Worm (Caenorhabditis elegans): ENCODE measurements around the gene scl-9.
A peak's percentile ranks its signal among the peaks of the same experiment; 100 is the strongest.

The scl-9 gene

DNA sequence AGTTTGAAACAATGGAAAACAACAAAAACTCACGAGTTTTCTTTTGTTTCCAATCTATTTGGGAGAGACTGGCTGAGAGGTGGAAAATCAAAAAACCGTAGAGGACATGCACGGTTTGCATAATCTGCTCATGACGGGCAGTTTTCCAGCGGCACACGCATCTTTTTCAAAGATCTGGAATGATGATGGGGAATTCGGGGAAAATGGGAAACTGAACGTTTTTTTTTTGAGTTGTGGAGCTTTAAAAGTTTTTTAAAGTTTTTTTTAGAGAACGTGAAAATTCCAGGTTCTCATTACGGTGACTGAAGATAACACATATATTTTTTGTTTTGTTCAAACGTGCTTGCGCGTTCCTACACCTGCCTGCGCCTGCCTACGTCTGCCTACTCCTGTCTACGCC, 29.7 kb downstream of the scl-9 start, which contains the start of gene C39E9.7:
Gene C39E9.7 (minus strand): TSS at position 101 of the 400 bp plus-strand sequence.
- TF ChIP-seq aly-2 (tag; optimal IDR thresholded peaks at IDR 0.05) (no peak), efl-1 (optimal IDR thresholded peaks at IDR 0.05) (no peak), efl-1 (GFP tag; optimal IDR thresholded peaks at IDR 0.05 in 1 of 2) (peak in 1 of 2 experiments; percentile 26)

DNA sequence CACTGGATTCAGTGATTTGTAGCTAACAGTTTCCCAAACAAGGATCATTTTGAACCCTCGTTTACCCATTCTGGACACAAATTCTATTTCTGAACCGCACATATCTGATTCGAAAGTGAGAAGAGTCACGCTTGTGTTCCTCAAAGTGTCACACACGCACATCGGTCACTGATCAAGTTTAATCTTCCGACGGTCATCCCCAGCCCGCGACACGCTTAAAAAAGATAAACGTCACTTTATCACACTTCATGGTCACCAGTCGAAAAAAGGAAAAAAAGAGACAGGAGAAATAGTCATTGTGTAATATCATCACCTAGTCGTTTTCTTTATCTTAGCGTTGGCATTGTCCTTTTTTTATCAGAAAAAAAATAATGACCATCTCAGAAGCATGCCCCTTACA, 30.7 kb downstream of the scl-9 start:
- no peak for TF ChIP-seq isw-1 (GFP tag; IDR thresholded peaks at IDR 0.05)
- peak; percentile 63 for TF ChIP-seq lin-14 (GFP tag; optimal IDR thresholded peaks at IDR 0.05)
- TF ChIP-seq unc-130 (tag; optimal IDR thresholded peaks at IDR 0.05) = no peak
- no peak for TF ChIP-seq F16B12.6 (tag; optimal IDR thresholded peaks at IDR 0.05)
- TF ChIP-seq nhr-90 (tag; optimal IDR thresholded peaks at IDR 0.05; ENCODE audit: poor library complexity) = peak; percentile 7
- TF ChIP-seq nhr-12 (tag; optimal IDR thresholded peaks at IDR 0.05) = no peak
- TF ChIP-seq egl-27 (tag; optimal IDR thresholded peaks at IDR 0.05) = no peak
- peak; percentile 64 for TF ChIP-seq nhr-71 (tag; optimal IDR thresholded peaks at IDR 0.05)
- TF ChIP-seq C04F5.9 (tag; optimal IDR thresholded peaks at IDR 0.05) = no peak
- TF ChIP-seq lin-35 (GFP tag; optimal IDR thresholded peaks at IDR 0.05) = peak in 1 of 2 experiments; percentile 50
- TF ChIP-seq nhr-11 (tag; optimal IDR thresholded peaks at IDR 0.05) = no peak
- no peak for TF ChIP-seq rnt-1 (tag; optimal IDR thresholded peaks at IDR 0.05)
- no peak for TF ChIP-seq fkh-4 (tag; optimal IDR thresholded peaks at IDR 0.05; ENCODE audit: borderline replicate concordance)
- TF ChIP-seq fkh-8 (tag; optimal IDR thresholded peaks at IDR 0.05) = no peak
- no peak for TF ChIP-seq fos-1 (tag; optimal IDR thresholded peaks at IDR 0.05)
- TF ChIP-seq ztf-11 (tag; optimal IDR thresholded peaks at IDR 0.05) = no peak
- no peak for TF ChIP-seq egl-13 (tag; optimal IDR thresholded peaks at IDR 0.05)
- no peak for TF ChIP-seq ztf-4 (tag; optimal IDR thresholded peaks at IDR 0.05)
- TF ChIP-seq nhr-28 (tag; optimal IDR thresholded peaks at IDR 0.05) = no peak
- TF ChIP-seq blmp-1 (tag; optimal IDR thresholded peaks at IDR 0.05) = peak; percentile 80
- no peak for TF ChIP-seq lin-13 (GFP tag; optimal IDR thresholded peaks at IDR 0.05)
- no peak for TF ChIP-seq irx-1 (tag; optimal IDR thresholded peaks at IDR 0.05)
- no peak for TF ChIP-seq C16A3.4 (tag; optimal IDR thresholded peaks at IDR 0.05)
- TF ChIP-seq nhr-19 (GFP tag; conservative IDR thresholded peaks at IDR 0.05) = peak; percentile 45
- TF ChIP-seq dpl-1 (GFP tag; optimal IDR thresholded peaks at IDR 0.05) = no peak
- peak; percentile 42 for TF ChIP-seq snu-23 (GFP tag; optimal IDR thresholded peaks at IDR 0.05)
- no peak for TF ChIP-seq sptf-1 (tag; optimal IDR thresholded peaks at IDR 0.05)
- no peak for TF ChIP-seq C34B4.2 (tag; optimal IDR thresholded peaks at IDR 0.05)
- peak in 2 of 6 experiments; percentile 44 to 78 for TF ChIP-seq elt-3 (tag; optimal IDR thresholded peaks at IDR 0.05)
- no peak for TF ChIP-seq mep-1 (tag; optimal IDR thresholded peaks at IDR 0.05)
- TF ChIP-seq mdl-1 (tag; optimal IDR thresholded peaks at IDR 0.05) = peak in 1 of 2 experiments; percentile 37
- TF ChIP-seq skn-1 (tag; optimal IDR thresholded peaks at IDR 0.05) = peak; percentile 1
- no peak for TF ChIP-seq swsn-7 (tag; optimal IDR thresholded peaks at IDR 0.05)
- TF ChIP-seq unc-98 (GFP tag; IDR thresholded peaks at IDR 0.05) = no peak
- TF ChIP-seq lin-15B (tag; optimal IDR thresholded peaks at IDR 0.05) = no peak
- TF ChIP-seq nhr-84 (tag; optimal IDR thresholded peaks at IDR 0.05) = no peak
- TF ChIP-seq nhr-85 (tag) = peak; percentile 91
- TF ChIP-seq zip-4 (GFP tag; optimal IDR thresholded peaks at IDR 0.05) = no peak
- TF ChIP-seq ceh-63 (GFP tag; optimal IDR thresholded peaks at IDR 0.05) = no peak
- peak; percentile 54 for TF ChIP-seq nhr-20 (tag; optimal IDR thresholded peaks at IDR 0.05)
- no peak for TF ChIP-seq tlp-1 (tag; optimal IDR thresholded peaks at IDR 0.05)
- TF ChIP-seq hlh-4 (tag; optimal IDR thresholded peaks at IDR 0.05) = no peak
- TF ChIP-seq unc-86 (tag; optimal IDR thresholded peaks at IDR 0.05) = no peak
- TF ChIP-seq nhr-47 (tag; optimal IDR thresholded peaks at IDR 0.05) = no peak
- no peak for TF ChIP-seq grh-1 (GFP tag; IDR thresholded peaks at IDR 0.05)

Measured in whole organism, L1 larva.